Worm (Caenorhabditis elegans): ENCODE results near the gene spp-2.

- TF ChIP-seq cog-1 (tag; optimal IDR thresholded peaks at IDR 0.05) = no peak
- no peak for TF ChIP-seq flt-1 (GFP tag; IDR thresholded peaks at IDR 0.05)
- no peak for TF ChIP-seq ztf-23 (GFP tag; IDR thresholded peaks at IDR 0.05)
- TF ChIP-seq ref-1 (GFP tag; conservative IDR thresholded peaks at IDR 0.05) = no peak
- no peak for TF ChIP-seq ztf-29 (GFP tag; IDR thresholded peaks at IDR 0.05)
- no peak for TF ChIP-seq T22C8.4 (GFP tag; IDR thresholded peaks at IDR 0.05)
- no peak for TF ChIP-seq klf-2 (GFP tag; conservative IDR thresholded peaks at IDR 0.05)
Observed at ce11 chrX:7279671-7280389, 36.8 kb downstream of the spp-2 start, which contains the start of gene unc-10.
